Fruit fly (Drosophila melanogaster) whole organism, embryonic: ENCODE results near the gene CG15431.

Source experiments
- Adf1 ChIP-seq: fragments of 200-800 bp; sonication (Bioruptor generic); IDR thresholded peaks from 2 replicates; pipeline ENCODE4 v1.3.6; 2022; ENCODE audit warnings: missing biosample characterization, missing genetic modification characterization
- CG1024 ChIP-seq: fragments of 200-800 bp; sonication (Bioruptor generic); IDR thresholded peaks from 2 replicates; pipeline ENCODE4 v1.3.6; 2022; ENCODE audit warnings: missing biosample characterization, missing genetic modification characterization
- CG10979 ChIP-seq: fragments of 200-800 bp; sonication (Bioruptor generic); optimal IDR thresholded peaks from 2 replicates; lab custom pipeline; 2018; ENCODE audit warnings: missing biosample characterization, mild to moderate bottlenecking, missing genetic modification characterization, moderate library complexity
- CG11723 ChIP-seq: fragments of 200-800 bp; sonication (Bioruptor generic); optimal IDR thresholded peaks from 2 replicates; lab custom pipeline; 2017; ENCODE audit warnings: missing biosample characterization, mild to moderate bottlenecking, missing genetic modification characterization
- CG12942 ChIP-seq: fragments of 200-800 bp; sonication (Bioruptor generic); optimal IDR thresholded peaks from 3 replicates; lab custom pipeline; 2016; ENCODE audit warnings: missing biosample characterization, missing genetic modification characterization
- CG13624 ChIP-seq: fragments of 200-800 bp; sonication (Bioruptor generic); optimal IDR thresholded peaks from 2 replicates; lab custom pipeline; 2016; ENCODE audit warnings: missing biosample characterization, missing genetic modification characterization
- CG14667 ChIP-seq: fragments of 200-800 bp; sonication (Bioruptor generic); IDR thresholded peaks from 2 replicates; pipeline ENCODE4 v1.3.6; 2022; ENCODE audit warnings: missing biosample characterization, missing genetic modification characterization
- CG15479 ChIP-seq: fragments of 200-800 bp; sonication (Bioruptor generic); optimal IDR thresholded peaks from 3 replicates; lab custom pipeline; 2019; ENCODE audit warnings: missing biosample characterization, mild to moderate bottlenecking, missing genetic modification characterization, moderate library complexity
- CG15514 ChIP-seq: fragments of 200-800 bp; sonication (Bioruptor generic); optimal IDR thresholded peaks from 3 replicates; lab custom pipeline; 2017; ENCODE audit warnings: missing biosample characterization, missing genetic modification characterization, mild to moderate bottlenecking, moderate library complexity, missing genetic modification reagents
- CG16779 ChIP-seq: fragments of 200-800 bp; sonication (Bioruptor generic); IDR thresholded peaks from 2 replicates; pipeline ENCODE4 v1.3.6; 2022; ENCODE audit warnings: missing biosample characterization, missing genetic modification characterization
- CG17328 ChIP-seq: fragments of 200-800 bp; sonication (Bioruptor generic); IDR thresholded peaks from 2 replicates; pipeline ENCODE4 v1.3.6; 2022; ENCODE audit warnings: missing biosample characterization, missing genetic modification characterization
- CG17802 ChIP-seq: fragments of 200-800 bp; sonication (Bioruptor generic); optimal IDR thresholded peaks from 2 replicates; lab custom pipeline; 2018; ENCODE audit warnings: missing biosample characterization, mild to moderate bottlenecking, missing genetic modification characterization, moderate library complexity
- CG1832 ChIP-seq: fragments of 200-800 bp; sonication (Bioruptor generic); optimal IDR thresholded peaks from 2 replicates; lab custom pipeline; 2017; ENCODE audit warnings: missing biosample characterization, mild to moderate bottlenecking, missing genetic modification characterization, inconsistent platforms
- CG18476 ChIP-seq: fragments of 200-800 bp; sonication (Bioruptor generic); optimal IDR thresholded peaks from 2 replicates; lab custom pipeline; 2016; ENCODE audit warnings: missing biosample characterization, mild to moderate bottlenecking, missing genetic modification characterization
- CG2120 ChIP-seq: fragments of 200-800 bp; sonication (Bioruptor generic); optimal IDR thresholded peaks from 3 replicates; lab custom pipeline; 2016; ENCODE audit warnings: missing biosample characterization, missing genetic modification characterization
- CG42726 ChIP-seq: fragments of 200-800 bp; sonication (Bioruptor generic); IDR thresholded peaks from 2 replicates; pipeline ENCODE4 v1.3.6; 2022; ENCODE audit warnings: missing biosample characterization, missing genetic modification characterization; ENCODE audit not compliant: partially characterized antibody
- CG4360 ChIP-seq: fragments of 200-800 bp; sonication (Bioruptor generic); IDR thresholded peaks from 2 replicates; pipeline ENCODE4 v1.3.6; 2022; ENCODE audit warnings: missing biosample characterization, missing genetic modification characterization
- CG4820 ChIP-seq: fragments of 200-800 bp; sonication (Bioruptor generic); optimal IDR thresholded peaks from 3 replicates; lab custom pipeline; 2016; ENCODE audit warnings: missing biosample characterization, missing genetic modification characterization
- CG4854 ChIP-seq: fragments of 200-800 bp; sonication (Bioruptor generic); optimal IDR thresholded peaks from 2 replicates; lab custom pipeline; 2016; ENCODE audit warnings: missing biosample characterization, missing genetic modification characterization, inconsistent platforms
- CG6791 ChIP-seq: fragments of 200-800 bp; sonication (Bioruptor generic); IDR thresholded peaks from 3 replicates; pipeline ENCODE4 v1.3.6; 2022; ENCODE audit warnings: missing biosample characterization, missing genetic modification characterization; ENCODE audit not compliant: partially characterized antibody
- CG7372 ChIP-seq: fragments of 200-800 bp; sonication (Bioruptor generic); IDR thresholded peaks from 2 replicates; pipeline ENCODE4 v1.3.6; 2022; ENCODE audit warnings: missing biosample characterization, missing genetic modification characterization
- CoRest ChIP-seq: fragments of 200-800 bp; sonication (Bioruptor generic); optimal IDR thresholded peaks from 3 replicates; lab custom pipeline; 2018; ENCODE audit warnings: missing biosample characterization, mild to moderate bottlenecking, missing genetic modification characterization, moderate library complexity
- Deaf1 ChIP-seq: fragments of 200-800 bp; optimal IDR thresholded peaks from 3 replicates; lab custom pipeline; 2019; ENCODE audit warnings: missing biosample characterization, mild to moderate bottlenecking, missing genetic modification characterization, moderate library complexity
- E2f1 ChIP-seq: fragments of 200-800 bp; sonication (Bioruptor generic); IDR thresholded peaks from 2 replicates; pipeline ENCODE4 v1.3.6; 2022; ENCODE audit warnings: missing biosample characterization, missing genetic modification characterization
- Elba2 ChIP-seq: fragments of 200-800 bp; sonication (Bioruptor generic); optimal IDR thresholded peaks from 3 replicates; lab custom pipeline; 2016; ENCODE audit warnings: missing biosample characterization, missing genetic modification characterization
- HmgD ChIP-seq: fragments of 200-800 bp; sonication (Bioruptor generic); optimal IDR thresholded peaks from 3 replicates; lab custom pipeline; 2016; ENCODE audit warnings: missing biosample characterization, missing genetic modification characterization
- Hmr ChIP-seq: fragments of 200-800 bp; sonication (Bioruptor generic); optimal IDR thresholded peaks from 3 replicates; lab custom pipeline; 2017; ENCODE audit warnings: mild to moderate bottlenecking, missing biosample characterization, missing genetic modification reagents, missing genetic modification characterization
- Lim3 ChIP-seq: fragments of 200-800 bp; sonication (Bioruptor generic); IDR thresholded peaks from 2 replicates; pipeline ENCODE4 v1.3.6; 2022; ENCODE audit warnings: missing biosample characterization, missing genetic modification characterization
- Lpt ChIP-seq: fragments of >200 bp; optimal IDR thresholded peaks from 2 replicates; lab custom pipeline; 2018; ENCODE audit warnings: missing biosample characterization, missing genetic modification characterization
- Mad ChIP-seq: fragments of 200-800 bp; sonication (Bioruptor generic); optimal IDR thresholded peaks from 2 replicates; lab custom pipeline; 2016; ENCODE audit warnings: missing biosample characterization, missing genetic modification characterization
- Med ChIP-seq: fragments of 200-800 bp; sonication (Bioruptor generic); peaks from one replicate; lab custom pipeline; 2016; ENCODE audit warnings: missing biosample characterization, missing genetic modification characterization, mild to moderate bottlenecking, inconsistent platforms, moderate library complexity
- NFAT ChIP-seq: fragments of 200-800 bp; sonication (Bioruptor generic); IDR thresholded peaks from 2 replicates; pipeline ENCODE4 v1.3.6; 2022; ENCODE audit warnings: missing biosample characterization, missing genetic modification characterization
- Nf-YA ChIP-seq: fragments of 200-800 bp; sonication (Bioruptor generic); IDR thresholded peaks from 2 replicates; pipeline ENCODE4 v1.3.6; 2022; ENCODE audit warnings: missing biosample characterization, missing genetic modification characterization
- Optix ChIP-seq: fragments of 200-800 bp; sonication (Bioruptor generic); IDR thresholded peaks from 3 replicates; pipeline ENCODE4 v1.3.6; 2022; ENCODE audit warnings: missing biosample characterization, missing genetic modification characterization
- Sin3A ChIP-seq: fragments of >200 bp; optimal IDR thresholded peaks from 2 replicates; lab custom pipeline; 2018
- Ssrp ChIP-seq: fragments of 200-800 bp; sonication (Bioruptor generic); optimal IDR thresholded peaks from 2 replicates; lab custom pipeline; 2018; ENCODE audit warnings: missing biosample characterization, mild to moderate bottlenecking, missing genetic modification characterization, moderate library complexity
- Xbp1 ChIP-seq: fragments of 200-800 bp; sonication (Bioruptor generic); optimal IDR thresholded peaks from 3 replicates; lab custom pipeline; 2016; ENCODE audit warnings: missing biosample characterization, mild to moderate bottlenecking, missing genetic modification characterization
- corto ChIP-seq: fragments of 200-800 bp; sonication (Bioruptor generic); optimal IDR thresholded peaks from 2 replicates; lab custom pipeline; 2016; ENCODE audit warnings: missing biosample characterization, mild to moderate bottlenecking, missing genetic modification characterization, moderate library complexity
- crp ChIP-seq, 2 experiments: fragments of 200-800 bp; sonication (Bioruptor generic); optimal IDR thresholded peaks; 2 replicates in 1 of 2; 3 replicates in 1 of 2; lab custom pipeline; 2017; ENCODE audit warnings: missing biosample characterization in 2 of 2, missing genetic modification characterization in 2 of 2, mild to moderate bottlenecking in 1 of 2, moderate library complexity in 1 of 2
- dan ChIP-seq: fragments of 200-800 bp; sonication (Bioruptor generic); IDR thresholded peaks from 2 replicates; pipeline ENCODE4 v1.3.6; 2022; ENCODE audit warnings: missing biosample characterization, missing genetic modification characterization
- danr ChIP-seq: fragments of 200-800 bp; sonication (Bioruptor generic); IDR thresholded peaks from 2 replicates; pipeline ENCODE4 v1.3.6; 2022; ENCODE audit warnings: missing biosample characterization, missing genetic modification characterization
- disco-r ChIP-seq: fragments of 200-800 bp; sonication (Bioruptor generic); optimal IDR thresholded peaks from 2 replicates; lab custom pipeline; 2016; ENCODE audit warnings: missing biosample characterization, missing genetic modification characterization
- emc ChIP-seq: fragments of 200-800 bp; sonication (Bioruptor generic); optimal IDR thresholded peaks from 2 replicates; lab custom pipeline; 2016; ENCODE audit warnings: missing biosample characterization, missing genetic modification characterization
- fd64A ChIP-seq: fragments of 200-800 bp; sonication (Bioruptor generic); optimal IDR thresholded peaks from 3 replicates; lab custom pipeline; 2018; ENCODE audit warnings: missing biosample characterization, mild to moderate bottlenecking, missing genetic modification characterization
- insv ChIP-seq, 2 experiments: fragments of 200-800 bp; sonication (Bioruptor generic); optimal IDR thresholded peaks; 3 replicates each; lab custom pipeline; 2016 to 2018; ENCODE audit warnings: missing biosample characterization in 2 of 2, missing genetic modification characterization in 2 of 2
- mirr ChIP-seq: fragments of 200-800 bp; sonication (Bioruptor generic); optimal IDR thresholded peaks from 3 replicates; lab custom pipeline; 2018; ENCODE audit warnings: missing biosample characterization, mild to moderate bottlenecking, missing genetic modification characterization
- org-1 ChIP-seq: fragments of 200-800 bp; sonication (Bioruptor generic); optimal IDR thresholded peaks from 2 replicates; lab custom pipeline; 2017; ENCODE audit warnings: missing biosample characterization, missing genetic modification characterization
- pzg ChIP-seq: fragments of 200-800 bp; sonication (Bioruptor generic); optimal IDR thresholded peaks from 3 replicates; lab custom pipeline; 2018; ENCODE audit warnings: missing biosample characterization, mild to moderate bottlenecking, missing genetic modification characterization, moderate library complexity
- row ChIP-seq: fragments of 200-800 bp; sonication (Bioruptor generic); IDR thresholded peaks from 3 replicates; pipeline ENCODE4 v1.3.6; 2022; ENCODE audit warnings: missing biosample characterization, missing genetic modification characterization
- slbo ChIP-seq: fragments of 200-800 bp; sonication (Bioruptor generic); IDR thresholded peaks from 2 replicates; pipeline ENCODE4 v1.3.6; 2022; ENCODE audit warnings: missing biosample characterization, missing genetic modification characterization
- tin ChIP-seq: fragments of 200-800 bp; sonication (Bioruptor generic); optimal IDR thresholded peaks from 3 replicates; lab custom pipeline; 2016; ENCODE audit warnings: missing biosample characterization, missing genetic modification characterization
- tll ChIP-seq, 2 experiments: fragments of 200-800 bp in 1 of 2; fragments of >200 bp in 1 of 2; sonication (Bioruptor generic) in 1 of 2; optimal IDR thresholded peaks; 2 replicates each; lab custom pipeline; 2017 to 2019; ENCODE audit warnings: missing biosample characterization in 2 of 2, missing genetic modification characterization in 2 of 2, mild to moderate bottlenecking in 1 of 2, moderate library complexity in 1 of 2
- z ChIP-seq: fragments of 200-800 bp; sonication (Bioruptor generic); IDR thresholded peaks from 3 replicates; pipeline ENCODE4 v1.3.6; 2022; ENCODE audit warnings: missing biosample characterization, missing genetic modification characterization

CG15431 gene

DNA sequence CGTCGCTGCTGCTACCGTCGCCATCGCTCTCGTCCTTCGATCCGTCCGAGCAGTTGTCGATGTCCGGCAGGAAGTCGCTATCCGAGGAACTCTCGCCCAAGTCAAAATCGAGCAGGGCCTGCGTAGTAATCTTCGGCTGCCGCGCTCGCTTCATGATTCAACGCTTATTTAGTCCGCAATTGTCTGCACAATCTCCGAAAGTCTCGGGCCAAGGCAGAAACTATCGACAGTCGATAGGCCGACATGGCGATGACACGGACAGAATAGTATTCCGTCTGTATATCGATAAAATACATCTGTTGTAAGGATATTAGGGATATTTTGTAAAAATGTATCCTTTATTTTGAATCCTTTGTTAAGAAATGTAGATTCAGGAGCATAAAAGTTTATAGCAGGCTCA is 11.7 kb upstream of the CG15431 start, which contains the start of gene CG15439 (continued):
- no peak for TF ChIP-seq CG2120 (GFP tag; lab: Kevin White, UChicago)
- TF ChIP-seq org-1 = no peak
- TF ChIP-seq tll (GFP tag; optimal IDR thresholded peaks at IDR 0.05; lab: Kevin White, UChicago) = no peak
- TF ChIP-seq insv (GFP tag; optimal IDR thresholded peaks at IDR 0.05; lab: Kevin White, UChicago) = no peak
- TF ChIP-seq pzg (GFP tag; lab: Kevin White, UChicago) = peak; percentile 39
- TF ChIP-seq CG1024 = no peak
- TF ChIP-seq CG4820 (GFP tag; lab: Kevin White, UChicago) = no peak
- TF ChIP-seq Deaf1 (tag; lab: Kevin White, UChicago) = no peak
- TF ChIP-seq HmgD (GFP tag; lab: Kevin White, UChicago) = no peak
- TF ChIP-seq CG7372 (GFP tag; lab: Robert Waterston, UW) = no peak
- TF ChIP-seq CG16779 (GFP tag; lab: Robert Waterston, UW) = no peak
- no peak for TF ChIP-seq tin (GFP tag; lab: Kevin White, UChicago)
- no peak for TF ChIP-seq Lpt (GFP tag; lab: Kevin White, UChicago)
- no peak for TF ChIP-seq Elba2 (GFP tag; lab: Kevin White, UChicago)
- TF ChIP-seq NFAT (GFP tag; lab: Robert Waterston, UW) = no peak
- TF ChIP-seq CG14667 (GFP tag; lab: Robert Waterston, UW) = no peak
- TF ChIP-seq Nf-YA (GFP tag; lab: Robert Waterston, UW) = no peak
- TF ChIP-seq Sin3A (lab: Kevin White, UChicago) = no peak
- peak; percentile 82 for TF ChIP-seq CG6791
- TF ChIP-seq CG15514 (GFP tag; lab: Kevin White, UChicago) = no peak
- no peak for TF ChIP-seq corto
- no peak for TF ChIP-seq disco-r (GFP tag; lab: Kevin White, UChicago)
- no peak for TF ChIP-seq Lim3 (GFP tag; lab: Robert Waterston, UW)
- TF ChIP-seq row (GFP tag; lab: Robert Waterston, UW) = peak; percentile 8; the same call in 1 of the 3 replicates
- TF ChIP-seq emc = no peak
- no peak for TF ChIP-seq CG18476
- no peak for TF ChIP-seq Adf1
- no peak for TF ChIP-seq dan (GFP tag; lab: Robert Waterston, UW)
- no peak for TF ChIP-seq danr
- no peak for TF ChIP-seq fd64A (GFP tag; lab: Kevin White, UChicago)
- TF ChIP-seq CG42726 = no peak
- TF ChIP-seq Med (GFP tag; lab: Kevin White, UChicago) = no peak
- no peak for TF ChIP-seq E2f1 (GFP tag; lab: Robert Waterston, UW)
- TF ChIP-seq CoRest (tag; lab: Kevin White, UChicago) = no peak
- TF ChIP-seq CG17328 (GFP tag; lab: Robert Waterston, UW) = no peak
- TF ChIP-seq CG13624 (GFP tag; lab: Kevin White, UChicago) = no peak
- no peak for TF ChIP-seq Mad (GFP tag; lab: Kevin White, UChicago)
- no peak for TF ChIP-seq CG12942 (GFP tag; lab: Kevin White, UChicago)
- peak in 1 of 2 experiments; percentile 43 for TF ChIP-seq crp (GFP tag; optimal IDR thresholded peaks at IDR 0.05; lab: Kevin White, UChicago)
- TF ChIP-seq Ssrp (tag; lab: Kevin White, UChicago) = no peak
- no peak for TF ChIP-seq Xbp1 (GFP tag; lab: Kevin White, UChicago)
- TF ChIP-seq z = no peak
- no peak for TF ChIP-seq CG10979 (tag; lab: Kevin White, UChicago)
- TF ChIP-seq CG17802 (tag; lab: Kevin White, UChicago) = no peak
- TF ChIP-seq CG15479 (GFP tag; lab: Kevin White, UChicago) = no peak
- no peak for TF ChIP-seq CG1832 (GFP tag; lab: Kevin White, UChicago)
- TF ChIP-seq slbo (GFP tag; lab: Robert Waterston, UW) = no peak
- no peak for TF ChIP-seq CG11723 (GFP tag; lab: Kevin White, UChicago)
- TF ChIP-seq Hmr (GFP tag; lab: Kevin White, UChicago) = no peak
- TF ChIP-seq Optix (GFP tag; lab: Robert Waterston, UW) = no peak
- no peak for TF ChIP-seq mirr
- TF ChIP-seq CG4360 (GFP tag; lab: Robert Waterston, UW) = no peak
- no peak for TF ChIP-seq CG4854
